Fruit fly (Drosophila melanogaster) whole organism, embryonic: ENCODE measurements around the gene Pdh.

Experiments
- Atf6 ChIP-seq: fragments of 200-800 bp; sonication (Bioruptor generic); IDR thresholded peaks from 2 replicates; pipeline ENCODE4 v1.3.6; 2022; ENCODE audit warnings: missing biosample characterization, missing genetic modification characterization
- Bgb ChIP-seq: fragments of 200-800 bp; sonication (Bioruptor generic); IDR thresholded peaks from 2 replicates; pipeline ENCODE4 v1.3.6; 2022; ENCODE audit warnings: missing biosample characterization, missing genetic modification characterization; ENCODE audit not compliant: partially characterized antibody
- BtbVII ChIP-seq: fragments of 200-800 bp; sonication (Bioruptor generic); optimal IDR thresholded peaks from 3 replicates; lab custom pipeline; 2017; ENCODE audit warnings: missing biosample characterization, mild to moderate bottlenecking, missing genetic modification characterization
- CG10462 ChIP-seq: fragments of 200-800 bp; sonication (Bioruptor generic); optimal IDR thresholded peaks from 2 replicates; lab custom pipeline; 2016; ENCODE audit warnings: missing biosample characterization, missing genetic modification characterization
- CG10654 ChIP-seq: fragments of 200-800 bp; sonication (Bioruptor generic); optimal IDR thresholded peaks from 2 replicates; lab custom pipeline; 2016; ENCODE audit warnings: missing biosample characterization, missing genetic modification characterization
- CG11398 ChIP-seq: fragments of 200-800 bp; sonication (Bioruptor generic); optimal IDR thresholded peaks from 2 replicates; lab custom pipeline; 2016; ENCODE audit warnings: missing biosample characterization, missing genetic modification characterization
- CG11695 ChIP-seq: fragments of 200-800 bp; sonication (Bioruptor generic); IDR thresholded peaks from 3 replicates; pipeline ENCODE4 v1.3.6; 2022; ENCODE audit warnings: missing biosample characterization, missing genetic modification characterization
- CG12236 ChIP-seq: fragments of 200-800 bp; sonication (Bioruptor generic); optimal IDR thresholded peaks from 2 replicates; lab custom pipeline; 2016; ENCODE audit warnings: missing biosample characterization, missing genetic modification characterization
- CG12942 ChIP-seq: fragments of 200-800 bp; sonication (Bioruptor generic); optimal IDR thresholded peaks from 3 replicates; lab custom pipeline; 2016; ENCODE audit warnings: missing biosample characterization, missing genetic modification characterization
- CG13296 ChIP-seq: fragments of 200-800 bp; sonication (Bioruptor generic); optimal IDR thresholded peaks from 3 replicates; lab custom pipeline; 2018; ENCODE audit warnings: missing biosample characterization, mild to moderate bottlenecking, missing genetic modification characterization
- CG13424 ChIP-seq: fragments of 200-800 bp; sonication (Bioruptor generic); optimal IDR thresholded peaks from 2 replicates; lab custom pipeline; 2019; ENCODE audit warnings: missing biosample characterization, mild to moderate bottlenecking, missing genetic modification characterization, moderate library complexity
- CG14441 ChIP-seq: fragments of 200-800 bp; sonication (Bioruptor generic); IDR thresholded peaks from 2 replicates; pipeline ENCODE4 v1.3.6; 2022; ENCODE audit warnings: missing biosample characterization, missing genetic modification characterization
- CG1647 ChIP-seq: fragments of 200-800 bp; sonication (Bioruptor generic); optimal IDR thresholded peaks from 3 replicates; lab custom pipeline; 2016; ENCODE audit warnings: missing biosample characterization, missing genetic modification characterization
- CG16815 ChIP-seq: fragments of 200-800 bp; sonication (Bioruptor generic); optimal IDR thresholded peaks from 3 replicates; lab custom pipeline; 2017; ENCODE audit warnings: missing biosample characterization, mild to moderate bottlenecking, missing genetic modification characterization
- CG2712 ChIP-seq: fragments of 200-800 bp; optimal IDR thresholded peaks from 3 replicates; lab custom pipeline; 2019; ENCODE audit warnings: missing biosample characterization, mild to moderate bottlenecking, missing genetic modification characterization, moderate library complexity
- CG33557 ChIP-seq: fragments of 200-800 bp; sonication (Bioruptor generic); optimal IDR thresholded peaks from 2 replicates; lab custom pipeline; 2019; ENCODE audit warnings: missing biosample characterization, mild to moderate bottlenecking, missing genetic modification characterization, moderate library complexity
- CG34224 ChIP-seq: fragments of 200-800 bp; sonication (Bioruptor generic); IDR thresholded peaks from 3 replicates; pipeline ENCODE4 v1.3.6; 2022; ENCODE audit warnings: missing biosample characterization, missing genetic modification characterization; ENCODE audit not compliant: partially characterized antibody
- CG3726 ChIP-seq: fragments of 200-800 bp; sonication (Bioruptor generic); IDR thresholded peaks from 3 replicates; pipeline ENCODE4, ENCODE4 v1.3.6; 2022; ENCODE audit warnings: missing biosample characterization, missing genetic modification characterization
- CG3847 ChIP-seq: fragments of 200-800 bp; sonication (Bioruptor generic); IDR thresholded peaks from 2 replicates; pipeline ENCODE4 v1.3.6; 2022; ENCODE audit warnings: missing biosample characterization, missing genetic modification characterization
- CG5953 ChIP-seq: fragments of 200-800 bp; sonication (Bioruptor generic); IDR thresholded peaks from 2 replicates; pipeline ENCODE4 v1.3.6; 2022; ENCODE audit warnings: missing biosample characterization, missing genetic modification characterization
- CG7963 ChIP-seq: fragments of 200-800 bp; sonication (Bioruptor generic); IDR thresholded peaks from 3 replicates; pipeline ENCODE4 v1.3.6; 2022; ENCODE audit warnings: missing biosample characterization, missing genetic modification characterization; ENCODE audit not compliant: partially characterized antibody
- CG8290 ChIP-seq, 3 experiments: fragments of 200-800 bp; sonication (Bioruptor generic); optimal IDR thresholded peaks; 2 replicates each; lab custom pipeline; 2016 to 2019; ENCODE audit warnings: missing biosample characterization in 3 of 3, missing genetic modification characterization in 3 of 3, mild to moderate bottlenecking in 2 of 3, moderate library complexity in 1 of 3
- CoRest ChIP-seq: fragments of 200-800 bp; sonication (Bioruptor generic); optimal IDR thresholded peaks from 3 replicates; lab custom pipeline; 2018; ENCODE audit warnings: missing biosample characterization, mild to moderate bottlenecking, missing genetic modification characterization, moderate library complexity
- D19B ChIP-seq: fragments of 200-800 bp; sonication (Bioruptor generic); optimal IDR thresholded peaks from 2 replicates; lab custom pipeline; 2017; ENCODE audit warnings: missing biosample characterization, mild to moderate bottlenecking, missing genetic modification characterization
- Dbx ChIP-seq: fragments of 200-800 bp; sonication (Bioruptor generic); IDR thresholded peaks from 3 replicates; pipeline ENCODE4 v1.3.6; 2022; ENCODE audit warnings: missing biosample characterization, missing genetic modification characterization
- Elba2 ChIP-seq: fragments of 200-800 bp; sonication (Bioruptor generic); optimal IDR thresholded peaks from 3 replicates; lab custom pipeline; 2016; ENCODE audit warnings: missing biosample characterization, missing genetic modification characterization
- Fer1 ChIP-seq: fragments of 200-800 bp; sonication (Bioruptor generic); optimal IDR thresholded peaks from 2 replicates; lab custom pipeline; 2017; ENCODE audit warnings: missing biosample characterization, mild to moderate bottlenecking, missing genetic modification characterization
- Hmr ChIP-seq: fragments of 200-800 bp; sonication (Bioruptor generic); optimal IDR thresholded peaks from 3 replicates; lab custom pipeline; 2017; ENCODE audit warnings: mild to moderate bottlenecking, missing biosample characterization, missing genetic modification reagents, missing genetic modification characterization
- Med ChIP-seq: fragments of 200-800 bp; sonication (Bioruptor generic); peaks from one replicate; lab custom pipeline; 2016; ENCODE audit warnings: missing biosample characterization, missing genetic modification characterization, mild to moderate bottlenecking, inconsistent platforms, moderate library complexity
- Meics ChIP-seq: fragments of 200-800 bp; sonication (Bioruptor generic); optimal IDR thresholded peaks from 2 replicates; lab custom pipeline; 2017; ENCODE audit warnings: missing biosample characterization, mild to moderate bottlenecking, missing genetic modification characterization
- PHDP ChIP-seq: fragments of 200-800 bp; sonication (Bioruptor generic); optimal IDR thresholded peaks from 3 replicates; lab custom pipeline; 2018; ENCODE audit warnings: missing biosample characterization, mild to moderate bottlenecking, missing genetic modification characterization, moderate library complexity
- Pdp1 ChIP-seq, 2 experiments: fragments of 200-800 bp; sonication (Bioruptor generic); optimal IDR thresholded peaks; 3 replicates each; lab custom pipeline; 2016; ENCODE audit warnings: missing biosample characterization in 2 of 2, missing genetic modification characterization in 2 of 2, mild to moderate bottlenecking in 1 of 2, moderate library complexity in 1 of 2
- Usf ChIP-seq: fragments of 200-800 bp; sonication (Bioruptor generic); optimal IDR thresholded peaks from 2 replicates; lab custom pipeline; 2017; ENCODE audit warnings: missing genotype, missing biosample characterization, missing genetic modification characterization
- chinmo ChIP-seq: fragments of 200-800 bp; sonication (Bioruptor generic); IDR thresholded peaks from 4 replicates; pipeline ENCODE4 v1.3.6; 2022; ENCODE audit warnings: missing biosample characterization, missing genetic modification characterization; ENCODE audit not compliant: partially characterized antibody
- dmrt11E ChIP-seq: fragments of 200-800 bp; sonication (Bioruptor generic); optimal IDR thresholded peaks from 3 replicates; lab custom pipeline; 2018; ENCODE audit warnings: missing biosample characterization, mild to moderate bottlenecking, missing genetic modification characterization, moderate library complexity
- emc ChIP-seq: fragments of 200-800 bp; sonication (Bioruptor generic); optimal IDR thresholded peaks from 2 replicates; lab custom pipeline; 2016; ENCODE audit warnings: missing biosample characterization, missing genetic modification characterization
- ewg ChIP-seq: fragments of 200-800 bp; sonication (Bioruptor generic); optimal IDR thresholded peaks from 3 replicates; lab custom pipeline; 2017; ENCODE audit warnings: mild to moderate bottlenecking, missing biosample characterization, missing genetic modification reagents, missing genetic modification characterization
- gsb-n ChIP-seq: fragments of 200-800 bp; sonication (Bioruptor generic); optimal IDR thresholded peaks from 3 replicates; lab custom pipeline; 2018; ENCODE audit warnings: missing biosample characterization, mild to moderate bottlenecking, missing genetic modification characterization
- pan ChIP-seq, 4 experiments: fragments of >200 bp in 3 of 4; fragments of 200-800 bp in 1 of 4; sonication (Bioruptor generic) in 1 of 4; optimal IDR thresholded peaks in 3 of 4; IDR thresholded peaks in 1 of 4; 2 replicates each; pipeline versions ENCODE4 v1.3.6 to Lab custom; 2017 to 2022; ENCODE audit warnings: missing biosample characterization in 2 of 4, missing genetic modification characterization in 2 of 4, mixed read lengths in 1 of 4
- ranshi ChIP-seq: fragments of 200-800 bp; sonication (Bioruptor generic); IDR thresholded peaks from 2 replicates; pipeline ENCODE4 v1.3.6; 2022; ENCODE audit warnings: missing biosample characterization, missing genetic modification characterization
- scrt ChIP-seq: fragments of 200-800 bp; sonication (Bioruptor generic); optimal IDR thresholded peaks from 2 replicates; lab custom pipeline; 2018; ENCODE audit warnings: missing biosample characterization, mild to moderate bottlenecking, missing genetic modification characterization, moderate library complexity
- slp2 ChIP-seq: fragments of 200-800 bp; sonication (Bioruptor generic); optimal IDR thresholded peaks from 2 replicates; lab custom pipeline; 2016; ENCODE audit warnings: missing biosample characterization, missing genetic modification characterization
- sna ChIP-seq: fragments of 200-800 bp; sonication (Bioruptor generic); IDR thresholded peaks from 2 replicates; pipeline ENCODE4 v1.3.6; 2022; ENCODE audit warnings: missing biosample characterization, missing genetic modification characterization; ENCODE audit not compliant: partially characterized antibody
- sug ChIP-seq: fragments of 200-800 bp; optimal IDR thresholded peaks from 2 replicates; lab custom pipeline; 2019; ENCODE audit warnings: missing biosample characterization, mild to moderate bottlenecking, missing genetic modification characterization, moderate library complexity
- z ChIP-seq: fragments of 200-800 bp; sonication (Bioruptor generic); IDR thresholded peaks from 3 replicates; pipeline ENCODE4 v1.3.6; 2022; ENCODE audit warnings: missing biosample characterization, missing genetic modification characterization

The Pdh gene

DNA sequence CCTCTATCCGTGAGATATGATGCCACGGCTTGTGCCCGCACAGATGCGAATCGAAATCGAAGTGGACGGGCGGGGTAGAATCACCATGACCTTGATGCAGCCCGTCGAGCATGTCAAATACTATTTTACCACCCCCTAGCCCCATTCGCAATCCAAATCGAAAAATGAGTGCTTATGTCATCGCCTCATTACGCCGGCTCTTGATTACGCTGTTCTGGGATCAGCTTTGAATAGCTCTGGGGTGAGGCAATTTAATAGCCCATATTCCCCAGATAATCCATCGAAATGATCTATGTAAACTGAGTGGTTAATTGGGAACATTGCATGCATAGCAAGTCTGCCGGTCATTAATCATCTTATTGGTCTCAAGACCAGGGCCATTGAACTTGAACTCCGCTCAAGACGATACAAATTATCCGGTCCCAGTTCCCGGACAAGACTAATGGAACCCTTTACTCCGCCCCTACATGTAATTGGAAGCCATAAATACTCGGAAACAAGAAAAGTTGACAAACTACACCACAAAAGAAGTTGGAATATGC, 3.2 kb upstream of the Pdh start:
- TF ChIP-seq Pdp1 (GFP tag; optimal IDR thresholded peaks at IDR 0.05; lab: Kevin White, UChicago) (peak in 1 of 2 experiments; percentile 90), emc (GFP tag; lab: Kevin White, UChicago) (no peak), CG11398 (GFP tag; lab: Kevin White, UChicago) (no peak), CG16815 (GFP tag; lab: Kevin White, UChicago) (no peak), D19B (GFP tag; lab: Kevin White, UChicago) (no peak), CG14441 (GFP tag; lab: Robert Waterston, UW) (0 out of 2 replicates have a peak, but pooled peaks have one; percentile 34), CG12236 (GFP tag; lab: Kevin White, UChicago) (no peak)
- TF ChIP-seq, all 482 proteins: peak for 2

DNA sequence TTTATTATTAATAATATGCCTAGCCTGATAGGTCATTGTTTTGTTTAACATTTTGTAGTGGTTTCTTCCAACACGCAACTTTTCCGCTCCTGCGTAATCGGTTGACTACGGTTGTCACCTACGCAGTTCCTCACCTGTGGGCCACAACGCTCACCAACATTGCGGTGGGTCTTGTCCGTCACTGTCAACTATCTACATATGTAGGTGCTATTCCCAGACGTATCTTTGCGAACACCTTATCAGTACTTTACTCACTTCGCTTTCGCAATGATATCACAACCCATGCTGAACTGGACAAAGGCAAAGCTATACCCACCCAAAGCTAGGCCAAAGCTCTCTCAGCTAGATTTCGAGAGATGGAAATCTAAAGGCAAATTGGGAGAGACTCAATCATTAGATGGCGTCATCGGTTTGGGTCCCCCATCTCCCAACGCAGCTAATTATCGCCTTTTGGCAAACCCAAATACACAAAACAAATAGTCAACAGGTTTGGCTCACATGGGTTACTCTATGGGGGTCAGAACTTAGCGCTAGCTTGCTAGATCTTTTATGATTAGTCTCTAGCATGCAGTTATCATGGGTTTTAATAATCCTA, 2.2 kb upstream of the Pdh start:
- TF ChIP-seq CoRest (tag; lab: Kevin White, UChicago) (no peak), ewg (no peak), CG1647 (GFP tag; lab: Kevin White, UChicago) (no peak), CG5953 (GFP tag; lab: Robert Waterston, UW) (no peak), Med (GFP tag; lab: Kevin White, UChicago) (peak; percentile 51), Dbx (GFP tag; lab: Robert Waterston, UW) (0 out of 3 replicates have a peak, but pooled peaks have one; percentile 15), CG10654 (GFP tag; lab: Kevin White, UChicago) (no peak), Hmr (GFP tag; lab: Kevin White, UChicago) (no peak), Usf (GFP tag; lab: Kevin White, UChicago) (no peak), sna (GFP tag; lab: Robert Waterston, UW) (no peak), Bgb (GFP tag; lab: Robert Waterston, UW) (no peak), CG12942 (GFP tag; lab: Kevin White, UChicago) (no peak), pan (optimal IDR thresholded peaks at IDR 0.05; lab: Kevin White, UChicago) (no peak), pan (GFP tag; optimal IDR thresholded peaks at IDR 0.05 in 1 of 2, IDR thresholded peaks at IDR 0.05 in 1 of 2) (no peak), slp2 (GFP tag; lab: Kevin White, UChicago) (no peak), CG10462 (GFP tag; lab: Kevin White, UChicago) (no peak), CG11695 (0 out of 3 replicates have a peak, but pooled peaks have one; percentile 24), Fer1 (GFP tag; lab: Kevin White, UChicago) (peak; percentile 25), Atf6 (GFP tag; lab: Robert Waterston, UW) (peak; percentile 50; the same call in 1 of the 2 replicates), Meics (GFP tag; lab: Kevin White, UChicago) (peak; percentile 25), CG2712 (tag; lab: Kevin White, UChicago) (no peak), CG8290 (GFP tag; optimal IDR thresholded peaks at IDR 0.05; lab: Kevin White, UChicago) (no peak), CG8290 (tag; optimal IDR thresholded peaks at IDR 0.05; lab: Kevin White, UChicago) (peak in 1 of 2 experiments; percentile 48), sug (tag; lab: Kevin White, UChicago) (peak; percentile 99), z (GFP tag; lab: Robert Waterston, UW) (0 out of 3 replicates have a peak, but pooled peaks have one; percentile 25), scrt (GFP tag; lab: Kevin White, UChicago) (peak; percentile 49), dmrt11E (tag; lab: Kevin White, UChicago) (no peak), CG33557 (no peak), CG13296 (GFP tag; lab: Kevin White, UChicago) (peak; percentile 17), CG34224 (peak; percentile 41; the same call in 1 of the 3 replicates), CG3726 (GFP tag; lab: Robert Waterston, UW) (no peak), CG13424 (tag; lab: Kevin White, UChicago) (no peak), Elba2 (GFP tag; lab: Kevin White, UChicago) (no peak), ranshi (GFP tag; lab: Robert Waterston, UW) (no peak), BtbVII (GFP tag; lab: Kevin White, UChicago) (peak; percentile 45), chinmo (peak; percentile 83; the same call in 2 of the 4 replicates), CG7963 (GFP tag; lab: Robert Waterston, UW) (no peak), gsb-n (tag; lab: Kevin White, UChicago) (no peak), CG3847 (GFP tag; lab: Robert Waterston, UW) (no peak), PHDP (peak; percentile 8)
